Fruit fly (Drosophila melanogaster) whole organism, adult: ENCODE results near the gene Sam-S.

ENCODE experiments used
- CG11617 ChIP-seq: fragments of 200-800 bp; sonication (Bioruptor generic); optimal IDR thresholded peaks from 2 replicates; lab custom pipeline; 2017; ENCODE audit warnings: mild to moderate bottlenecking, missing biosample characterization, missing genetic modification reagents, missing genetic modification characterization
- CG14711 ChIP-seq: fragments of 200-800 bp; sonication (Bioruptor generic); optimal IDR thresholded peaks from 2 replicates; lab custom pipeline; 2018; ENCODE audit warnings: missing biosample characterization, mild to moderate bottlenecking, missing genetic modification characterization, moderate library complexity
- CG1620 ChIP-seq: fragments of 200-800 bp; sonication (Bioruptor generic); optimal IDR thresholded peaks from 2 replicates; lab custom pipeline; 2016; ENCODE audit warnings: missing biosample characterization, missing genetic modification characterization
- CG5204 ChIP-seq: fragments of 200-800 bp; sonication (Bioruptor generic); optimal IDR thresholded peaks from 2 replicates; lab custom pipeline; 2016; ENCODE audit warnings: missing biosample characterization, missing genetic modification characterization
- Clk ChIP-seq: fragments of 200-800 bp; sonication (Bioruptor generic); optimal IDR thresholded peaks from 2 replicates; lab custom pipeline; 2017; ENCODE audit warnings: missing biosample characterization, missing genetic modification characterization
- Crg-1 ChIP-seq: fragments of 200-800 bp; sonication (Bioruptor generic); optimal IDR thresholded peaks from 2 replicates; lab custom pipeline; 2016; ENCODE audit warnings: missing biosample characterization, missing genetic modification characterization
- Hr96 ChIP-seq: fragments of 200-800 bp; sonication (Bioruptor generic); optimal IDR thresholded peaks from 2 replicates; lab custom pipeline; 2016; ENCODE audit warnings: missing biosample characterization, missing genetic modification characterization
- Mnt ChIP-seq: fragments of 200-800 bp; sonication (Bioruptor generic); optimal IDR thresholded peaks from 2 replicates; lab custom pipeline; 2016; ENCODE audit warnings: missing biosample characterization, mild to moderate bottlenecking, missing genetic modification characterization
- bab1 ChIP-seq: fragments of 200-800 bp; sonication (Bioruptor generic); optimal IDR thresholded peaks from 3 replicates; lab custom pipeline; 2019; ENCODE audit warnings: missing biosample characterization, mild to moderate bottlenecking, missing genetic modification characterization, moderate library complexity
- cic ChIP-seq: fragments of 200-800 bp; sonication (Bioruptor generic); optimal IDR thresholded peaks from 2 replicates; lab custom pipeline; 2017; ENCODE audit warnings: missing biosample characterization, mild to moderate bottlenecking, missing genetic modification characterization, moderate library complexity
- kay ChIP-seq: fragments of 200-800 bp; sonication (Bioruptor generic); peaks from one replicate; lab custom pipeline; 2016; ENCODE audit warnings: missing biosample characterization, missing genetic modification characterization, borderline replicate concordance
- ovo ChIP-seq: fragments of 200-800 bp; sonication (Bioruptor generic); optimal IDR thresholded peaks from 2 replicates; lab custom pipeline; 2016; ENCODE audit warnings: missing biosample characterization, missing genetic modification characterization
- tj ChIP-seq: fragments of 200-800 bp; sonication (Bioruptor generic); optimal IDR thresholded peaks from 3 replicates; lab custom pipeline; 2017; ENCODE audit warnings: missing biosample characterization, mild to moderate bottlenecking, missing genetic modification characterization, moderate library complexity
- toe ChIP-seq: fragments of 200-800 bp; sonication (Bioruptor generic); optimal IDR thresholded peaks from 2 replicates; lab custom pipeline; 2016; ENCODE audit warnings: missing biosample characterization, missing genetic modification characterization

dm6 chr2L:114429-114828 lies 7.7 kb downstream of the Sam-S start, which contains the start of gene ND-15:
- TF ChIP-seq bab1 (GFP tag; lab: Kevin White, UChicago) (peak; percentile 72), toe (no peak), tj (GFP tag; lab: Kevin White, UChicago) (peak; percentile 21), Clk (GFP tag; lab: Kevin White, UChicago) (no peak), Crg-1 (no peak), kay (GFP tag; lab: Kevin White, UChicago) (peak; percentile 11), cic (GFP tag; lab: Kevin White, UChicago) (no peak), CG5204 (no peak), Hr96 (GFP tag; lab: Kevin White, UChicago) (no peak), CG14711 (no peak), CG11617 (GFP tag; lab: Kevin White, UChicago) (no peak), Mnt (GFP tag; lab: Kevin White, UChicago) (no peak), ovo (GFP tag; lab: Kevin White, UChicago) (peak; percentile 88), CG1620 (GFP tag; lab: Kevin White, UChicago) (no peak)
